Fruit fly (Drosophila melanogaster): Measurements from ENCODE around the gene CG13248.
A peak's percentile ranks its signal among the peaks of the same experiment; 100 is the strongest.

The CG13248 gene

dm6 chr3L:20375467-20375866 lies 34.9 kb downstream of the CG13248 start:
- TF ChIP-seq Myc (optimal IDR thresholded peaks at IDR 0.05) (no peak), Vsx2 (GFP tag; optimal IDR thresholded peaks at IDR 0.05; ENCODE audit: partially characterized antibody) (no peak), Dif (GFP tag; optimal IDR thresholded peaks at IDR 0.05; ENCODE audit: partially characterized antibody) (no peak), dmrt93B (GFP tag; optimal IDR thresholded peaks at IDR 0.05) (no peak), sv (GFP tag; optimal IDR thresholded peaks at IDR 0.05) (no peak), brk (GFP tag; optimal IDR thresholded peaks at IDR 0.05) (no peak), OdsH (GFP tag; optimal IDR thresholded peaks at IDR 0.05) (no peak), Hr83 (GFP tag; optimal IDR thresholded peaks at IDR 0.05; ENCODE audit: poor library complexity, severe bottlenecking) (no peak)

- TF ChIP-seq Rel (GFP tag; optimal IDR thresholded peaks at IDR 0.05): no peak
- no peak for TF ChIP-seq Rel (tag; optimal IDR thresholded peaks at IDR 0.05)
- no peak for TF ChIP-seq psq (GFP tag; optimal IDR thresholded peaks at IDR 0.05)
- no peak for TF ChIP-seq Mio (GFP tag; optimal IDR thresholded peaks at IDR 0.05)
- TF ChIP-seq Hnf4 (GFP tag; optimal IDR thresholded peaks at IDR 0.05): no peak
- TF ChIP-seq Dif (GFP tag; optimal IDR thresholded peaks at IDR 0.05; ENCODE audit: partially characterized antibody): no peak
- no peak for TF ChIP-seq Myc (optimal IDR thresholded peaks at IDR 0.05)
- TF ChIP-seq N (GFP tag; optimal IDR thresholded peaks at IDR 0.05): no peak
- no peak for TF ChIP-seq pan (optimal IDR thresholded peaks at IDR 0.05)
- TF ChIP-seq OdsH (GFP tag; optimal IDR thresholded peaks at IDR 0.05): no peak
These were observed 40.4 kb downstream of the CG13248 start, which contains the start of gene CG13247 for dm6 chr3L:20370013-20370412. Gene CG13247 (plus strand): TSS chr3L:20370313.

dm6 chr3L:20366674-20367372 lies 43.5 kb downstream of the CG13248 start, which contains the start of the genes Toll-9 and in:
Gene Toll-9 (minus strand): TSS chr3L:20366724.
Gene in (plus strand): TSS chr3L:20367198.
- TF ChIP-seq OdsH (GFP tag; optimal IDR thresholded peaks at IDR 0.05): no peak
- peak; percentile 40 for TF ChIP-seq Dif (GFP tag; optimal IDR thresholded peaks at IDR 0.05; ENCODE audit: partially characterized antibody)

dm6 chr3L:20366074-20366473 lies 44.3 kb downstream of the CG13248 start:
- TF ChIP-seq h (GFP tag; optimal IDR thresholded peaks at IDR 0.05) (peak; percentile 89), dl (GFP tag; optimal IDR thresholded peaks at IDR 0.05; ENCODE audit: insufficient read depth in 1 of 2, partially characterized antibody in 2 of 2) (no peak), pan (optimal IDR thresholded peaks at IDR 0.05) (no peak), sv (GFP tag; optimal IDR thresholded peaks at IDR 0.05) (no peak), CrebA (GFP tag; optimal IDR thresholded peaks at IDR 0.05; ENCODE audit: borderline replicate concordance) (no peak), Dif (GFP tag; optimal IDR thresholded peaks at IDR 0.05; ENCODE audit: partially characterized antibody) (peak; percentile 2), Rel (GFP tag; optimal IDR thresholded peaks at IDR 0.05) (no peak), Rel (tag; optimal IDR thresholded peaks at IDR 0.05) (peak; percentile 33)

DNA sequence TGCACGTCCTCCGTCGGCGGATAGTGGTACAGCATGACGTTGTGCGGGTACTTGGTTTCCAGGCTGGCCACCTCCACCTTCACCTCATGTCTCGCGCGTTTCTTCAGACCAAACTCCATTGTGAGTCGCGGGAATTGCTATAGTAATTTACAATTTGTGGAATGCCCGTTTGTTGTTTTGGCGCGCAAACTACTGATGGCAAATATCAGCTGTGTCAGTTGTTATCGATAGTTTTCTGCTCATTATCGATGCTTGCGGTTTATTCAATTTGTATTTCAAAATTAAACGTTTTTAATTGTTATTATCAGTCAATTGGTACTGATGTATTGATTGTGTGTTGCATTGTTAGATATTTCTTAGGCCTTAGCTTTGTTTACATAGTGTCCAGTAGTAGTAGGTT lies 49.0 kb downstream of the CG13248 start, which contains the start of gene Prim2:
Prim2 (minus strand) TSS at position 197 of the 400 bp plus-strand sequence.
- no peak for TF ChIP-seq dl (GFP tag; optimal IDR thresholded peaks at IDR 0.05; ENCODE audit: insufficient read depth in 1 of 2, partially characterized antibody in 2 of 2)
- no peak for TF ChIP-seq Rel (GFP tag; optimal IDR thresholded peaks at IDR 0.05)
- TF ChIP-seq Rel (tag; optimal IDR thresholded peaks at IDR 0.05): peak; percentile 71
- no peak for TF ChIP-seq GATAd (GFP tag; optimal IDR thresholded peaks at IDR 0.05)

DNA sequence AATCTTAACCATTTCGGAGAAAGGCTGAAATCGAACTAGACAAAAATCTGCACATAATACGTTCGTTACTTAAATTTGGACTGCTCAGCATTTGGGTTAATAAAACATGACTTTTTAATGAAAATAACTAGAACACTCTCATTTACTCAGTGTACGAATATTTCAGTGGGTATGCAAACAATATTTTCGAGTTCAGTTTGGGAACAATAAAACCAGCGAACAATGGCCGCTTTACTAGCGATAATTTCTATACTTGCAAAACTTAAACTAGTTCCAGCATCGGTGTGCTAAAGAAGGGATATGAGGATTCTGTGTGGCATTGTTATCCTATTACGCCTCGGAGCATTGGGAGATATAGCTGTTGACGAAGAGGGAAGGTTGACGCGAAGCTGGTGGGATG lies 52.2 kb downstream of the CG13248 start, which contains the start of gene CG5665:
CG5665 (plus strand) TSS at position 301 of the 400 bp plus-strand sequence.
- TF ChIP-seq pan (optimal IDR thresholded peaks at IDR 0.05) (no peak), Dfd (GFP tag; optimal IDR thresholded peaks at IDR 0.05) (no peak), br (GFP tag; optimal IDR thresholded peaks at IDR 0.05) (no peak), sv (GFP tag; optimal IDR thresholded peaks at IDR 0.05) (no peak), sage (GFP tag; optimal IDR thresholded peaks at IDR 0.05) (no peak), N (GFP tag; optimal IDR thresholded peaks at IDR 0.05) (no peak), tai (GFP tag; optimal IDR thresholded peaks at IDR 0.05) (no peak), CG32264 (GFP tag; optimal IDR thresholded peaks at IDR 0.05) (no peak), rgr (GFP tag; optimal IDR thresholded peaks at IDR 0.05) (no peak), h (GFP tag; optimal IDR thresholded peaks at IDR 0.05) (no peak)
